Worm (Caenorhabditis elegans) whole organism, L4 larva: ENCODE results near the gene ZK1055.2.

Source experiments
- ceh-20 ChIP-seq: fragments of 200-800 bp; sonication (Bioruptor generic); IDR thresholded peaks from 2 replicates; pipeline ENCODE4 v1.3.6; 2022; ENCODE audit warnings: missing genetic modification reagents, missing genetic modification characterization, missing compliant biosample characterization
- daf-12 ChIP-seq: fragments of 150-350 bp; optimal IDR thresholded peaks from 2 replicates; lab custom pipeline; 2014; ENCODE audit warnings: missing biosample characterization, missing genetic modification reagents, missing genetic modification characterization
- daf-19 ChIP-seq: fragments of 200-800 bp; sonication (Bioruptor generic); conservative IDR thresholded peaks from 2 replicates; pipeline ENCODE4 v1.3.6; 2022; ENCODE audit warnings: missing genetic modification characterization, missing compliant biosample characterization
- fos-1 ChIP-seq: fragments of 150-350 bp; optimal IDR thresholded peaks from 2 replicates; lab custom pipeline; 2014; ENCODE audit warnings: missing biosample characterization, missing genetic modification characterization
- nhr-42 ChIP-seq: fragments of 200-800 bp; sonication (Bioruptor generic); IDR thresholded peaks from 2 replicates; pipeline ENCODE4 v1.3.6; 2022; ENCODE audit warnings: missing genetic modification characterization, missing compliant biosample characterization
- set-16 ChIP-seq: fragments of 200-800 bp; sonication (Bioruptor generic); IDR thresholded peaks from 2 replicates; pipeline ENCODE4 v1.3.6; 2022; ENCODE audit warnings: missing genetic modification reagents, missing genetic modification characterization, missing compliant biosample characterization
- unc-39 ChIP-seq: sonication (generic microtip); optimal IDR thresholded peaks from 2 replicates; lab custom pipeline; 2017; ENCODE audit warnings: missing biosample characterization, missing genetic modification characterization

DNA sequence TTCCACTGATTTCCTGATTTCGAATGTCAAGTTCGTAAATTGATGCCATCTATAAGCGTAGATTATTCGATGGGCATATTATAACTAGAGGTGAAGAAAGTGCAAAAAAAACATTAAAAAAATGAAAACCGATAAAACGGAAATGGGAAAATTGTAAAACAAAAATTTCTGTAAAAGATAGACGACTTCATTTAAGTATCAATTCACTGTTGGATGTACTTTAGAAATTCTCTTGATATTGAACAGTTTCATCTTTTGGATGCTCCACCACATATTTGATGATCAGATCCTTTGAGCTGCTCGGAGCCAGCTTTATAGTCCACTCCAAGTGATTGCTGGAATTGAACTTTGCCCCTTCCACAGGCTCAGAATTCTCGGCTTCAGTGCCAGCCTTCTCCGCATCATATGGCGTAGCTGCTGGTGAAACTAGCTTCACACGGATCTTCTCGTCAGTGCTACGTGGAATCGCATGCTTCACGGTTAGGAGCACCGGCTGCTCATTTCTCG, 12.2 kb downstream of the ZK1055.2 start, which contains the start of gene ZK1055.6:
- TF ChIP-seq fos-1 (tag; lab: Kevin White, UChicago) (no peak), nhr-42 (GFP tag; lab: Robert Waterston, UW) (no peak), unc-39 (no peak), ceh-20 (GFP tag; lab: Robert Waterston, UW) (no peak), daf-19 (GFP tag; lab: Robert Waterston, UW) (no peak), daf-12 (tag; lab: Kevin White, UChicago) (no peak), set-16 (GFP tag; lab: Robert Waterston, UW) (no peak)
